Worm (Caenorhabditis elegans) whole organism, early embryonic: ENCODE results near the gene Y45F10C.2.

Experiments
- B0310.2 ChIP-seq: sonication (generic microtip); optimal IDR thresholded peaks from 2 replicates; lab custom pipeline; 2016; ENCODE audit warnings: mild to moderate bottlenecking, missing genetic modification characterization, missing compliant biosample characterization
- aly-1 ChIP-seq: sonication (generic microtip); optimal IDR thresholded peaks from 2 replicates; lab custom pipeline; 2016; ENCODE audit warnings: missing genetic modification characterization, missing compliant biosample characterization
- ama-1 ChIP-seq: fragments of 150-350 bp; optimal IDR thresholded peaks from 2 replicates; lab custom pipeline; 2014
- ceh-13 ChIP-seq: fragments of 200-800 bp; sonication (Bioruptor generic); optimal IDR thresholded peaks from 2 replicates; lab custom pipeline; 2018; ENCODE audit warnings: mild to moderate bottlenecking, missing genetic modification characterization, missing compliant biosample characterization
- ceh-36 ChIP-seq: sonication (generic microtip); optimal IDR thresholded peaks from 2 replicates; lab custom pipeline; 2016; ENCODE audit warnings: missing genetic modification characterization, inconsistent platforms, missing compliant biosample characterization
- flt-1 ChIP-seq: fragments of 200-800 bp; sonication (Bioruptor generic); IDR thresholded peaks from 2 replicates; pipeline ENCODE4 v1.3.6; 2022; ENCODE audit warnings: missing genetic modification characterization, missing compliant biosample characterization
- hmbx-1 ChIP-seq: sonication (generic microtip); optimal IDR thresholded peaks from 2 replicates; lab custom pipeline; 2016; ENCODE audit warnings: mild to moderate bottlenecking, missing genetic modification characterization, missing compliant biosample characterization
- hnd-1 ChIP-seq: sonication (generic microtip); optimal IDR thresholded peaks from 2 replicates; lab custom pipeline; 2016; ENCODE audit warnings: missing genetic modification characterization, missing compliant biosample characterization
- pes-1 ChIP-seq: fragments of 200-800 bp; sonication (Bioruptor generic); IDR thresholded peaks from 2 replicates; pipeline ENCODE4 v1.3.6; 2022; ENCODE audit warnings: missing genetic modification reagents, missing genetic modification characterization, missing compliant biosample characterization
- scrt-1 ChIP-seq: fragments of 200-800 bp; sonication (Bioruptor generic); IDR thresholded peaks from 2 replicates; pipeline ENCODE4 v1.3.6; 2022; ENCODE audit warnings: missing genetic modification characterization, missing compliant biosample characterization
- sea-1 ChIP-seq: fragments of 200-800 bp; sonication (Bioruptor generic); conservative IDR thresholded peaks from 2 replicates; pipeline ENCODE4 v1.3.6; 2022; ENCODE audit warnings: missing genetic modification characterization, missing compliant biosample characterization
- tbx-11 ChIP-seq: fragments of 200-800 bp; sonication (Bioruptor generic); IDR thresholded peaks from 2 replicates; pipeline ENCODE4 v1.3.6; 2022; ENCODE audit warnings: missing genetic modification characterization, missing compliant biosample characterization
- tra-4 ChIP-seq: sonication (generic microtip); optimal IDR thresholded peaks from 2 replicates; lab custom pipeline; 2017; ENCODE audit warnings: missing genetic modification characterization, missing compliant biosample characterization

DNA sequence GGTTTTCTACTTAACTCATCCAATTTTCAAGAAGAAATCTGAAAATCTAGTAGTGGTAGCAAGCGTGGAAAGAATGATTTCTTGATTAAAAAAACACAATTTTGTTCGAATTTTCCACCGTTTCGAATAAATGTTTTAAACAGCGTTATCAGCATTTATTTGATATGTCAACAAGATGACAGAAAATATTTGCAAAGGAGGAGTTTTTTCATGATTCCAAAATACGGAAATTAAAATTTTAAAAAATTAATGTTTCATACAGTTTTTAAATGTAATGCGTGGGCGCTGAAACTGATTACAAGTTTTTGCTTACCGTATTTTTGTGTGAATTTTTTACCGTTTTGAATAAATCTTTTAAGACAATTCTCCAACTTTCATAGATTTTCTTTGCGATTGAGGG, 29.9 kb downstream of the Y45F10C.2 start:
- TF ChIP-seq aly-1 (no peak), ceh-36 (tag; lab: Kevin White, UChicago) (no peak), flt-1 (no peak), ama-1 (lab: Kevin White, UChicago) (no peak), B0310.2 (tag; lab: Kevin White, UChicago) (no peak), sea-1 (GFP tag; lab: Robert Waterston, UW) (no peak), scrt-1 (GFP tag; lab: Robert Waterston, UW) (no peak), ceh-13 (GFP tag; lab: Kevin White, UChicago) (no peak), tbx-11 (GFP tag; lab: Robert Waterston, UW) (no peak), hnd-1 (no peak), tra-4 (tag; lab: Kevin White, UChicago) (no peak), pes-1 (no peak), hmbx-1 (tag; lab: Kevin White, UChicago) (no peak)
